Fruit fly (Drosophila melanogaster) whole organism, embryonic: ENCODE measurements around the gene hkb.
A peak's percentile ranks its signal among the peaks of the same experiment; 100 is the strongest.

Experiments
- Abd-B ChIP-seq: fragments of 200-800 bp; sonication (Bioruptor generic); optimal IDR thresholded peaks from 2 replicates; lab custom pipeline; 2018; ENCODE audit warnings: missing biosample characterization, mild to moderate bottlenecking, missing genetic modification characterization, moderate library complexity
- Aef1 ChIP-seq: fragments of 200-800 bp; sonication (Bioruptor generic); IDR thresholded peaks from 3 replicates; pipeline ENCODE4 v1.3.6; 2022; ENCODE audit warnings: missing biosample characterization, missing genetic modification characterization
- Atf6 ChIP-seq: fragments of 200-800 bp; sonication (Bioruptor generic); IDR thresholded peaks from 2 replicates; pipeline ENCODE4 v1.3.6; 2022; ENCODE audit warnings: missing biosample characterization, missing genetic modification characterization
- Awh ChIP-seq: fragments of 200-800 bp; sonication (Bioruptor generic); IDR thresholded peaks from 2 replicates; pipeline ENCODE4, ENCODE4 v1.3.6; 2022; ENCODE audit warnings: missing biosample characterization, missing genetic modification characterization
- CG10321 ChIP-seq: fragments of 200-800 bp; sonication (Bioruptor generic); IDR thresholded peaks from 2 replicates; pipeline ENCODE4 v1.3.6; 2022; ENCODE audit warnings: missing biosample characterization, missing genetic modification characterization
- CG10462 ChIP-seq: fragments of 200-800 bp; sonication (Bioruptor generic); optimal IDR thresholded peaks from 2 replicates; lab custom pipeline; 2016; ENCODE audit warnings: missing biosample characterization, missing genetic modification characterization
- CG10979 ChIP-seq: fragments of 200-800 bp; sonication (Bioruptor generic); optimal IDR thresholded peaks from 2 replicates; lab custom pipeline; 2018; ENCODE audit warnings: missing biosample characterization, mild to moderate bottlenecking, missing genetic modification characterization, moderate library complexity
- CG11456 ChIP-seq: fragments of 200-800 bp; sonication (Bioruptor generic); IDR thresholded peaks from 3 replicates; pipeline ENCODE4 v1.3.6; 2022; ENCODE audit warnings: missing biosample characterization, missing genetic modification characterization
- CG11560 ChIP-seq: fragments of 200-800 bp; sonication (Bioruptor generic); IDR thresholded peaks from 3 replicates; pipeline ENCODE4 v1.3.6; 2022; ENCODE audit warnings: missing biosample characterization, missing genetic modification characterization
- CG12744 ChIP-seq: fragments of 200-800 bp; sonication (Bioruptor generic); optimal IDR thresholded peaks from 2 replicates; lab custom pipeline; 2016; ENCODE audit warnings: missing biosample characterization, missing genetic modification characterization
- CG15073 ChIP-seq: fragments of 200-800 bp; sonication (Bioruptor generic); optimal IDR thresholded peaks from 2 replicates; lab custom pipeline; 2016; ENCODE audit warnings: missing biosample characterization, missing genetic modification characterization
- CG15269 ChIP-seq: fragments of 200-800 bp; sonication (Bioruptor generic); optimal IDR thresholded peaks from 2 replicates; lab custom pipeline; 2018; ENCODE audit warnings: missing biosample characterization, mild to moderate bottlenecking, missing genetic modification characterization, moderate library complexity
- CG15479 ChIP-seq: fragments of 200-800 bp; sonication (Bioruptor generic); optimal IDR thresholded peaks from 3 replicates; lab custom pipeline; 2019; ENCODE audit warnings: missing biosample characterization, mild to moderate bottlenecking, missing genetic modification characterization, moderate library complexity
- CG16813 ChIP-seq: fragments of 200-800 bp; sonication (Bioruptor generic); IDR thresholded peaks from 3 replicates; pipeline ENCODE4 v1.3.6; 2022; ENCODE audit warnings: missing biosample characterization, missing genetic modification characterization; ENCODE audit not compliant: partially characterized antibody
- CG2678 ChIP-seq: fragments of 200-800 bp; sonication (Bioruptor generic); optimal IDR thresholded peaks from 3 replicates; lab custom pipeline; 2019; ENCODE audit warnings: missing biosample characterization, mild to moderate bottlenecking, missing genetic modification characterization, moderate library complexity
- CG2712 ChIP-seq: fragments of 200-800 bp; optimal IDR thresholded peaks from 3 replicates; lab custom pipeline; 2019; ENCODE audit warnings: missing biosample characterization, mild to moderate bottlenecking, missing genetic modification characterization, moderate library complexity
- CG3163 ChIP-seq: fragments of 200-800 bp; sonication (Bioruptor generic); optimal IDR thresholded peaks from 3 replicates; lab custom pipeline; 2016; ENCODE audit warnings: missing biosample characterization, missing genetic modification characterization
- CG3847 ChIP-seq: fragments of 200-800 bp; sonication (Bioruptor generic); IDR thresholded peaks from 2 replicates; pipeline ENCODE4 v1.3.6; 2022; ENCODE audit warnings: missing biosample characterization, missing genetic modification characterization
- CG4328 ChIP-seq: fragments of 200-800 bp; sonication (Bioruptor generic); optimal IDR thresholded peaks from 3 replicates; lab custom pipeline; 2017; ENCODE audit warnings: missing biosample characterization, missing genetic modification reagents, missing genetic modification characterization
- CG43689 ChIP-seq: fragments of 200-800 bp; sonication (Bioruptor generic); IDR thresholded peaks from 2 replicates; pipeline ENCODE4 v1.3.6; 2022; ENCODE audit warnings: missing biosample characterization, missing genetic modification characterization
- CG4617 ChIP-seq: fragments of 200-800 bp; sonication (Bioruptor generic); optimal IDR thresholded peaks from 3 replicates; lab custom pipeline; 2016; ENCODE audit warnings: missing biosample characterization, missing genetic modification characterization, borderline replicate concordance
- CG7556 ChIP-seq: fragments of 200-800 bp; sonication (Bioruptor generic); optimal IDR thresholded peaks from 2 replicates; lab custom pipeline; 2017; ENCODE audit warnings: missing biosample characterization, mild to moderate bottlenecking, missing genetic modification characterization
- CG8944 ChIP-seq: fragments of 200-800 bp; sonication (Bioruptor generic); optimal IDR thresholded peaks from 3 replicates; lab custom pipeline; 2016; ENCODE audit warnings: missing biosample characterization, missing genetic modification characterization
- CG9215 ChIP-seq: fragments of 200-800 bp; sonication (Bioruptor generic); IDR thresholded peaks from 2 replicates; pipeline ENCODE4 v1.3.6; 2022; ENCODE audit warnings: missing biosample characterization, missing genetic modification characterization
- Dbx ChIP-seq: fragments of 200-800 bp; sonication (Bioruptor generic); IDR thresholded peaks from 3 replicates; pipeline ENCODE4 v1.3.6; 2022; ENCODE audit warnings: missing biosample characterization, missing genetic modification characterization
- Doc2 ChIP-seq: fragments of 200-800 bp; sonication (Bioruptor generic); IDR thresholded peaks from 2 replicates; pipeline ENCODE4 v1.3.6; 2022; ENCODE audit warnings: missing biosample characterization, missing genetic modification characterization
- HLH3B ChIP-seq: fragments of 200-800 bp; sonication (Bioruptor generic); IDR thresholded peaks from 2 replicates; pipeline ENCODE4 v1.3.6; 2022; ENCODE audit warnings: missing biosample characterization, missing genetic modification characterization
- Hmx ChIP-seq: fragments of 200-800 bp; sonication (Bioruptor generic); optimal IDR thresholded peaks from 2 replicates; lab custom pipeline; 2016; ENCODE audit warnings: missing biosample characterization, missing genetic modification characterization
- Lim3 ChIP-seq: fragments of 200-800 bp; sonication (Bioruptor generic); IDR thresholded peaks from 2 replicates; pipeline ENCODE4 v1.3.6; 2022; ENCODE audit warnings: missing biosample characterization, missing genetic modification characterization
- NC2α ChIP-seq: fragments of 200-800 bp; sonication (Bioruptor generic); optimal IDR thresholded peaks from 2 replicates; lab custom pipeline; 2016; ENCODE audit warnings: missing biosample characterization, missing genetic modification characterization
- Oaz ChIP-seq: fragments of 200-800 bp; sonication (Bioruptor generic); IDR thresholded peaks from 2 replicates; pipeline ENCODE4 v1.3.6; 2022; ENCODE audit warnings: missing biosample characterization, missing genetic modification characterization
- PHDP ChIP-seq: fragments of 200-800 bp; sonication (Bioruptor generic); optimal IDR thresholded peaks from 3 replicates; lab custom pipeline; 2018; ENCODE audit warnings: missing biosample characterization, mild to moderate bottlenecking, missing genetic modification characterization, moderate library complexity
- Ptx1 ChIP-seq: fragments of 200-800 bp; sonication (Bioruptor generic); IDR thresholded peaks from 2 replicates; pipeline ENCODE4 v1.3.6; 2022; ENCODE audit warnings: missing biosample characterization, missing genetic modification characterization
- Xrp1 ChIP-seq: fragments of 200-800 bp; sonication (Bioruptor generic); IDR thresholded peaks from 2 replicates; pipeline ENCODE4 v1.3.6; 2022; ENCODE audit warnings: missing biosample characterization, missing genetic modification characterization
- cg ChIP-seq: fragments of 200-800 bp; sonication (Bioruptor generic); optimal IDR thresholded peaks from 3 replicates; lab custom pipeline; 2019; ENCODE audit warnings: missing biosample characterization, mild to moderate bottlenecking, missing genetic modification characterization, moderate library complexity
- chm ChIP-seq: fragments of 200-800 bp; sonication (Bioruptor generic); IDR thresholded peaks from 2 replicates; pipeline ENCODE4 v1.3.6; 2022; ENCODE audit warnings: missing biosample characterization, missing genetic modification characterization
- corto ChIP-seq: fragments of 200-800 bp; sonication (Bioruptor generic); optimal IDR thresholded peaks from 2 replicates; lab custom pipeline; 2016; ENCODE audit warnings: missing biosample characterization, mild to moderate bottlenecking, missing genetic modification characterization, moderate library complexity
- crc ChIP-seq: fragments of 200-800 bp; sonication (Bioruptor generic); optimal IDR thresholded peaks from 2 replicates; lab custom pipeline; 2016; ENCODE audit warnings: missing biosample characterization, missing genetic modification characterization
- crol ChIP-seq: fragments of 200-800 bp; sonication (Bioruptor generic); IDR thresholded peaks from 2 replicates; pipeline ENCODE4 v1.3.6; 2022; ENCODE audit warnings: missing biosample characterization, missing genetic modification characterization
- dati ChIP-seq: fragments of 200-800 bp; sonication (Bioruptor generic); IDR thresholded peaks from 2 replicates; pipeline ENCODE4 v1.3.6; 2022; ENCODE audit warnings: missing biosample characterization, missing genetic modification characterization
- ham ChIP-seq: fragments of 200-800 bp; sonication (Bioruptor generic); IDR thresholded peaks from 2 replicates; pipeline ENCODE4 v1.3.6; 2022; ENCODE audit warnings: missing biosample characterization, missing genetic modification characterization
- jigr1 ChIP-seq: fragments of 200-800 bp; sonication (Bioruptor generic); IDR thresholded peaks from 3 replicates; pipeline ENCODE4 v1.3.6; 2022; ENCODE audit warnings: missing biosample characterization, missing genetic modification characterization
- lbe ChIP-seq: fragments of 200-800 bp; sonication (Bioruptor generic); optimal IDR thresholded peaks from 2 replicates; lab custom pipeline; 2016; ENCODE audit warnings: missing biosample characterization, mild to moderate bottlenecking, missing genetic modification characterization
- luna ChIP-seq: fragments of 200-800 bp; sonication (Bioruptor generic); optimal IDR thresholded peaks from 2 replicates; lab custom pipeline; 2016; ENCODE audit warnings: missing biosample characterization, missing genetic modification characterization
- oc ChIP-seq: fragments of 200-800 bp; sonication (Bioruptor generic); optimal IDR thresholded peaks from 2 replicates; lab custom pipeline; 2018; ENCODE audit warnings: missing biosample characterization, mild to moderate bottlenecking, missing genetic modification characterization, moderate library complexity
- salm ChIP-seq: fragments of 200-800 bp; sonication (Bioruptor generic); optimal IDR thresholded peaks from 2 replicates; lab custom pipeline; 2018; ENCODE audit warnings: missing biosample characterization, mild to moderate bottlenecking, missing genetic modification characterization
- ssp ChIP-seq: fragments of 200-800 bp; sonication (Bioruptor generic); IDR thresholded peaks from 2 replicates; pipeline ENCODE4 v1.3.6; 2022; ENCODE audit warnings: missing biosample characterization, missing genetic modification characterization
- tll ChIP-seq, 2 experiments: fragments of 200-800 bp in 1 of 2; fragments of >200 bp in 1 of 2; sonication (Bioruptor generic) in 1 of 2; optimal IDR thresholded peaks; 2 replicates each; lab custom pipeline; 2017 to 2019; ENCODE audit warnings: missing biosample characterization in 2 of 2, missing genetic modification characterization in 2 of 2, mild to moderate bottlenecking in 1 of 2, moderate library complexity in 1 of 2
- toy ChIP-seq: fragments of 200-800 bp; sonication (Bioruptor generic); IDR thresholded peaks from 2 replicates; pipeline ENCODE4 v1.3.6; 2022; ENCODE audit warnings: missing biosample characterization, missing genetic modification characterization

The hkb gene

DNA sequence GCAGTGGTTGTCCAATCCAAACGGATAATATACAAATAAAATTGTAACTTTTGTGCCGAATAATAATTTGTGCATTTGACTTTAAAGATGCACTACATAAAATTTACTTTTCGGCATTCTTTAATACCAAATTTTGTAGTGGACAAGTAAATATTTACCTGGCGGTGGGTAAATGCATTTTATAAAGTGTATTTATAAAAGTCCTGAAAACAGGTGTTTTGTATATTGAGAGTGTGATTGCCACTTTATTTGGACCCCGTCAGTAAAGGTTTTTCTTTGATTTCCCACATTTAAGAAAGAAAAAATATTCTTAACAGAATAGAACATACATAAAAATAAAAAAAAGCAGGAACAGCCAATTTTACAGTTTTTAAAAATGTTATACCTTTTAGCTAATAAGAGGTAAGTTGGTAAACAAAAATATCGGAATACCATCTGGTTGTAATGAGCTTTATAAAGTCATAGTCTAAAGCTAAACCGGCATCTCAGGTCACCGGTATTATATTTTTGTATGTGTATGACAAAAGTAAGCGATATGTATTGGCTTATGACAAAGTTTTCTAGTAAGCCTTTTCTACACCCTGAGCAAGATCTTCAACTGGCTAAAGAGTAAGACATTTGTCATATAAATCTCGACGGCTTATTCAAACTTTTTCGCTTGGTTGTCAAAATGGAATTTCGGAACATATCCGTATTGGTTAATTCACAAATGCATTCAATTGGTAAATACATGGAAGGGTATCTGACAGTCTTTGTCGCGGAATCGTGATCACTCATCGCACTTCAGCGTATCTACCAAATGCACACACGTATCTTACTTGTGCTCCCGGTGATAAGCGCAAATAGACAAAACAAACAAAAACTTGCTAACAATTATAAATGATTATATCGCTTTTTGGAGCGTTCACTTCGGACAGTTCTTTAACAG, 48.5 kb upstream of the hkb start (continued):
- TF ChIP-seq crol (GFP tag; lab: Robert Waterston, UW) (no peak), tll (GFP tag; optimal IDR thresholded peaks at IDR 0.05; lab: Kevin White, UChicago) (no peak), CG10462 (GFP tag; lab: Kevin White, UChicago) (peak; percentile 44), NC2α (GFP tag; lab: Kevin White, UChicago) (peak; percentile 59), lbe (peak; percentile 91), CG2678 (tag; lab: Kevin White, UChicago) (peak; percentile 93), Oaz (GFP tag; lab: Robert Waterston, UW) (no peak; the same call in 1 of the 2 replicates), CG4328 (GFP tag; lab: Kevin White, UChicago) (peak; percentile 17), CG43689 (peak; percentile 70), CG15269 (tag; lab: Kevin White, UChicago) (peak; percentile 92), Doc2 (GFP tag; lab: Robert Waterston, UW) (no peak), Atf6 (GFP tag; lab: Robert Waterston, UW) (peak; percentile 95), Xrp1 (GFP tag; lab: Robert Waterston, UW) (peak; percentile 84), CG2712 (tag; lab: Kevin White, UChicago) (peak; percentile 87), CG11456 (peak; percentile 91), Dbx (GFP tag; lab: Robert Waterston, UW) (peak; percentile 89), CG15073 (GFP tag; lab: Kevin White, UChicago) (no peak), crc (GFP tag; lab: Kevin White, UChicago) (peak; percentile 80), luna (GFP tag; lab: Kevin White, UChicago) (peak; percentile 57), CG4617 (GFP tag; lab: Kevin White, UChicago) (peak; percentile 50), Lim3 (peak; percentile 77; the same call in 1 of the 2 replicates), ham (peak; percentile 37; the same call in 1 of the 2 replicates), PHDP (peak; percentile 90), CG12744 (peak; percentile 78), toy (GFP tag; lab: Robert Waterston, UW) (no peak), chm (GFP tag; lab: Robert Waterston, UW) (peak; percentile 17; the same call in 1 of the 2 replicates), CG3163 (peak; percentile 62), CG10979 (tag; lab: Kevin White, UChicago) (peak; percentile 84), CG16813 (GFP tag; lab: Robert Waterston, UW) (no peak), salm (tag; lab: Kevin White, UChicago) (peak; percentile 87), CG11560 (tag; lab: Robert Waterston, UW) (peak; percentile 58; the same call in 1 of the 3 replicates), CG15479 (GFP tag; lab: Kevin White, UChicago) (no peak), HLH3B (GFP tag; lab: Robert Waterston, UW) (peak; percentile 87), CG8944 (GFP tag; lab: Kevin White, UChicago) (peak; percentile 87), CG7556 (GFP tag; lab: Kevin White, UChicago) (peak; percentile 79), Aef1 (GFP tag; lab: Robert Waterston, UW) (peak; percentile 83), Hmx (peak; percentile 18), cg (GFP tag; lab: Kevin White, UChicago) (peak; percentile 56), Ptx1 (GFP tag; lab: Robert Waterston, UW) (peak; percentile 91), corto (GFP tag; lab: Kevin White, UChicago) (peak; percentile 83), Abd-B (peak; percentile 71), CG3847 (GFP tag; lab: Robert Waterston, UW) (peak; percentile 70), jigr1 (0 out of 3 replicates have a peak, but pooled peaks have one; percentile 50), Awh (GFP tag; lab: Robert Waterston, UW) (peak; percentile 72; the same call in 1 of the 2 replicates), dati (GFP tag; lab: Robert Waterston, UW) (peak; percentile 55; the same call in 1 of the 2 replicates), oc (tag; lab: Kevin White, UChicago) (peak; percentile 84), ssp (GFP tag; lab: Robert Waterston, UW) (peak; percentile 72), CG9215 (GFP tag; lab: Robert Waterston, UW) (no peak; the same call in 1 of the 2 replicates), CG10321 (peak; percentile 61; the same call in 1 of the 2 replicates)
